Worm (Caenorhabditis elegans) whole organism, L1 larva: ENCODE data around the gene col-41.
A peak's percentile ranks its signal among the peaks of the same experiment; 100 is the strongest.

Experiments used
- C16A3.4 ChIP-seq: fragments of 150-350 bp; optimal IDR thresholded peaks from 2 replicates; lab custom pipeline; 2014; ENCODE audit warnings: missing biosample characterization, missing genetic modification characterization
- blmp-1 ChIP-seq: fragments of 150-350 bp; optimal IDR thresholded peaks from 2 replicates; lab custom pipeline; 2014; ENCODE audit warnings: missing biosample characterization, missing genetic modification characterization
- lir-3 ChIP-seq: sonication (generic microtip); optimal IDR thresholded peaks from 2 replicates; lab custom pipeline; 2016; ENCODE audit warnings: mild to moderate bottlenecking, missing genetic modification characterization, moderate library complexity, missing compliant biosample characterization; ENCODE audit not compliant: poor library complexity
- mdl-1 ChIP-seq, 2 experiments: fragments of 150-350 bp; optimal IDR thresholded peaks; 2 replicates each; lab custom pipeline; 2014 to 2017; ENCODE audit warnings: missing biosample characterization in 2 of 2, missing genetic modification characterization in 2 of 2, inconsistent platforms in 1 of 2
- mep-1 ChIP-seq: fragments of 150-350 bp; optimal IDR thresholded peaks from 2 replicates; lab custom pipeline; 2014; ENCODE audit warnings: missing biosample characterization, missing genetic modification characterization
- nhr-237 ChIP-seq: fragments of 150-350 bp; optimal IDR thresholded peaks from 2 replicates; lab custom pipeline; 2014; ENCODE audit warnings: missing biosample characterization, missing genetic modification characterization
- nhr-28 ChIP-seq: fragments of 150-350 bp; optimal IDR thresholded peaks from 2 replicates; lab custom pipeline; 2014; ENCODE audit warnings: missing biosample characterization, missing genetic modification characterization
- nhr-76 ChIP-seq: sonication (generic microtip); optimal IDR thresholded peaks from 2 replicates; lab custom pipeline; 2017; ENCODE audit warnings: missing biosample characterization, missing genetic modification characterization
- pag-3 ChIP-seq: sonication (generic microtip); optimal IDR thresholded peaks from 2 replicates; lab custom pipeline; 2017; ENCODE audit warnings: missing genetic modification characterization, mild to moderate bottlenecking, missing compliant biosample characterization, antibody characterized with exemption, borderline replicate concordance; ENCODE audit not compliant: insufficient read depth
- skn-1 ChIP-seq: fragments of 150-350 bp; optimal IDR thresholded peaks from 2 replicates; lab custom pipeline; 2014; ENCODE audit warnings: missing biosample characterization, missing genetic modification characterization
- snpc-4 ChIP-seq: fragments of 150-350 bp; optimal IDR thresholded peaks from 2 replicates; lab custom pipeline; 2014; ENCODE audit warnings: missing biosample characterization, missing genetic modification characterization
- ztf-11 ChIP-seq, 2 experiments: sonication (generic microtip); optimal IDR thresholded peaks; 2 replicates each; lab custom pipeline; 2016 to 2017; ENCODE audit warnings: missing genetic modification characterization in 2 of 2, missing biosample characterization in 1 of 2, missing compliant biosample characterization in 1 of 2
- ztf-4 ChIP-seq: fragments of 150-350 bp; optimal IDR thresholded peaks from 2 replicates; lab custom pipeline; 2014; ENCODE audit warnings: missing biosample characterization, missing genetic modification characterization

ce11 chrX:15157854-15158253 is 18.4 kb downstream of the col-41 start:
- TF ChIP-seq C16A3.4 (tag; lab: Kevin White, UChicago) = no peak
- TF ChIP-seq ztf-4 = no peak
- TF ChIP-seq nhr-237 (tag; lab: Kevin White, UChicago) = no peak
- TF ChIP-seq blmp-1 (tag; lab: Kevin White, UChicago) = no peak
- no peak for TF ChIP-seq skn-1
- TF ChIP-seq nhr-28 (tag; lab: Kevin White, UChicago) = no peak
- TF ChIP-seq ztf-11 (tag; optimal IDR thresholded peaks at IDR 0.05; lab: Kevin White, UChicago) = no peak
- no peak for TF ChIP-seq nhr-76 (tag; lab: Kevin White, UChicago)
- no peak for TF ChIP-seq lir-3 (tag; lab: Kevin White, UChicago)
- no peak for TF ChIP-seq mep-1 (tag; lab: Kevin White, UChicago)
- TF ChIP-seq mdl-1 (tag; optimal IDR thresholded peaks at IDR 0.05; lab: Kevin White, UChicago) = no peak
- TF ChIP-seq pag-3 = no peak
- TF ChIP-seq snpc-4 = peak; percentile 12
